Worm (Caenorhabditis elegans) whole organism, L3 larva: ENCODE data around the gene T25D3.4.

Source experiments
- ZK546.5 ChIP-seq: sonication (generic microtip); optimal IDR thresholded peaks from 2 replicates; lab custom pipeline; 2017; ENCODE audit warnings: missing biosample characterization, missing genetic modification characterization
- ama-1 ChIP-seq: fragments of 150-350 bp; optimal IDR thresholded peaks from 2 replicates; lab custom pipeline; 2018
- eor-1 ChIP-seq, 2 experiments: fragments of 150-350 bp; optimal IDR thresholded peaks; 2 replicates each; lab custom pipeline; 2014 to 2018; ENCODE audit warnings: missing biosample characterization in 2 of 2, missing genetic modification characterization in 2 of 2
- fos-1 ChIP-seq: fragments of 150-350 bp; optimal IDR thresholded peaks from 2 replicates; lab custom pipeline; 2014; ENCODE audit warnings: missing biosample characterization, missing genetic modification characterization
- lin-39 ChIP-seq: fragments of 150-350 bp; optimal IDR thresholded peaks from 2 replicates; lab custom pipeline; 2018; ENCODE audit warnings: missing biosample characterization, missing genetic modification reagents, missing genetic modification characterization
- nhr-25 ChIP-seq: sonication (generic microtip); optimal IDR thresholded peaks from 2 replicates; lab custom pipeline; 2017; ENCODE audit warnings: missing biosample characterization, missing genetic modification characterization
- pqm-1 ChIP-seq: fragments of 150-350 bp; optimal IDR thresholded peaks from 2 replicates; lab custom pipeline; 2017; ENCODE audit warnings: missing biosample characterization, missing genetic modification characterization, inconsistent platforms
- ztf-11 ChIP-seq: fragments of 150-350 bp; optimal IDR thresholded peaks from 2 replicates; lab custom pipeline; 2014; ENCODE audit warnings: missing biosample characterization, missing genetic modification characterization

DNA sequence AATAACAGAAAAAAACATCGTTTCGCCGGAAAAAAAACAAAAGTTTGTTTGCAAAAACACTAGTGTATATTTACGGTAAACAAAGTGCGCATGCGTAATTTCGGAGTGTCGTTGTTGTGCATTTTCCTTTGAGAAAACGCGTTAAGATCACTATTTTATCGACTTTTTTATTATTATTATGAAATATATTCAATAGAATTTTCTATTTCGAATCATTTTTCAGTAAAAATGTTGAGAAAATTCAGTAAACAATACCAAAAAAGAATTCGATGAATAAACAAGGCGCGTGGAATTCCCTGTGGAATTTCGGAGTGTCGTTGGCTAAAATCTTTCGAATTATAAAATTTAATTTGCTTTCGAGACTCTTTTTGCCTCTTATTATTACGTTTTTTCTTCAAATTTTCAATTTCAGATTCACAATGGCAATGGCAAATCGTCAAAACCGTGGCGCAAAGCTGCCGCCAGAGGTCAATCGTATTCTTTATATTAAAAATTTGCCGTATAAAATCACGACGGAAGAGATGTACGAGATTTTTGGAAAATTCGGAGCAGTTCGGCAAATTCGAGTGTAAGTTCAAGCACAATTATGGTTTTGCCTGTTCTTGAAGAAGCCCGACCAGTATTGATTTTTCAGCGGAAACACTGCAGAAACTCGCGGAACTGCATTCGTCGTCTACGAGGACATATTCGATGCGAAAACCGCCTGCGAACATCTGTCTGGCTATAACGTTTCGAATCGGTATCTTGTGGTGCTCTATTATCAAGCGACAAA, 48.9 kb upstream of the T25D3.4 start, which contains the start of the genes luc-7L3 and sftb-6:
- TF ChIP-seq nhr-25 (tag; lab: Kevin White, UChicago) (no peak), lin-39 (no peak), ama-1 (no peak), ZK546.5 (tag; lab: Kevin White, UChicago) (no peak), fos-1 (no peak), eor-1 (tag; optimal IDR thresholded peaks at IDR 0.05; lab: Kevin White, UChicago) (no peak), pqm-1 (tag; lab: Kevin White, UChicago) (no peak), ztf-11 (tag; lab: Kevin White, UChicago) (no peak)
